Worm (Caenorhabditis elegans): ENCODE measurements around the gene col-34.

DNA sequence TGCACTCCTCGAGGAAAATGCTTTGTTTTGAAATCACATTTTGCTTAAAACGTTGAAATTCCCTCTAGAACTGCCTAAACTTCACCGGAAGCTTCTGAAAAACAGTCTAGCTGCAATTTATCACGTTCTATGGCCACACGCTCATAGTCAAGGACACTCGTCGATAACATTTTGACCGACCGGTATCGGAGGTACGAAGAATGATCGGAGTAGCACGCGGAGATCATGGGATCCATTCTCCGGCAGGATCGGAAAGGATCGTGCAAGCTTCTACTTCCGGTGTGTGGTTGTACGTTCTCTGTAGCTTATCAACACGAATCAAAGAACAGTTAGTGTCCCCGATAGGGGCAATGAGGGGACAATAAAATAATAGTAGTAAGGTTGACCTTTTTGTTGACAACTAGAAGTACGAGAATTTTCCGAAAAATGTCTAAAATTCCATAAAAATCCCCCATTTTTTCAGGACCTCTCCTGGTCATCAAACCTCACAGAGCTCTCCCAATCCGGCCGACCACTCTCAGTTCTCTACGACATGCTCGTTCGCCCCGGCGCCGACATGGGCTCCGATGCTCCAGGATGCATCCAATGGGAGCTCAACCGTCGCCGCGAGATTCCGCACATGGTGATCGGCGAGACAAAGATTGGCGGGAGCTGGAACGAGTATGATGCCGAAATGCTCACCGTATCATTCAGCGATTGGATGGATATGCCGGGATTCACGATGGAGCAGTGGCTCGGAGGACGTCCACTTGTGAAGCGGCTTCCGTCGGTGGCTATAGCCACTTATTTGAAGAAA, 28.1 kb downstream of the col-34 start:
- TF ChIP-seq tab-1 (GFP tag; IDR thresholded peaks at IDR 0.05) = no peak
- no peak for TF ChIP-seq T22C8.4 (GFP tag; IDR thresholded peaks at IDR 0.05)
- no peak for TF ChIP-seq ref-1 (GFP tag; conservative IDR thresholded peaks at IDR 0.05)
- no peak for TF ChIP-seq flt-1 (GFP tag; IDR thresholded peaks at IDR 0.05)
- no peak for TF ChIP-seq ztf-29 (GFP tag; IDR thresholded peaks at IDR 0.05)
- TF ChIP-seq ztf-23 (GFP tag; IDR thresholded peaks at IDR 0.05) = no peak
- no peak for TF ChIP-seq klf-2 (GFP tag; conservative IDR thresholded peaks at IDR 0.05)
- TF ChIP-seq cog-1 (tag; optimal IDR thresholded peaks at IDR 0.05) = no peak

All from whole organism, midembryonic.